Worm (Caenorhabditis elegans): ENCODE results near the gene K12H6.7.

DNA sequence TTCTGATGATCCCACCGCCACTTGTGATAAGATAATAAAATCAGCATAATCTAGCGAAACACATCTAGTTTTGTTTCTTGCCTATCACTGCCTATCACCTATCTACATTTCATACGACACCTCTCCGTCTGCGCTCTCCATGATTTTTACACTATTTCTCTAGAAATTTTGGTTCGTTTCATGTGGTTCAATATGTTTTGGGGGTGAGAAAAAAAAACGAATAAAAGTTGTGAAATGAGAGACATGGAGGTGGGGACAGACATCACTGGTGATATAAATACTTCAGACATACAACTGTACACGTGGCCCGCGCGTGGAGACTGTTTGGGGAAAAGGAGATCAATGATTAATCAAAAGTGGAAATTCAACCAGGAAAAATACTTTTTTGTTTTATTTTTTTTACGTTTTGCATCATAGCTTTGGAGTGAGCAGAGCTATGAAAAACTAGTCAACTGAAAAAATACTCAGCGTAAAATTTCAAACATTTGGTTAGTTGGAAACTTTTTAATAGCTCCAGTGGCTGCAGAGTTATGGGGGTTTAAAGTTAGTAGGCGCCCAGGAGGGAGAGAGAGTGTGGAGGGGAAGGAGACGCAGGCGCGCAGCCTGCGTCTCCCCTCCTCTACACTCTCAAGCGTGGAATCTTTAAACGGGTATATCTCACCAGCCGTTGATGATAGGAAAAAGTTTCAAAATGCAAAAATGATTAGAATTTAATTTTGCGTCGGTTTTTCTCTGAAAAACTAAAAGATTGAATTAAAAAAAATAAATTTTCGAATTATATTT, 33.8 kb downstream of the K12H6.7 start:
- TF ChIP-seq zag-1 (tag; optimal IDR thresholded peaks at IDR 0.05) (no peak), unc-62 (GFP tag; optimal IDR thresholded peaks at IDR 0.05) (no peak), blmp-1 (tag; optimal IDR thresholded peaks at IDR 0.05; ENCODE audit: insufficient read depth) (no peak), ceh-82 (tag; optimal IDR thresholded peaks at IDR 0.05) (no peak), ZK546.5 (tag; optimal IDR thresholded peaks at IDR 0.05) (no peak), nhr-129 (tag; optimal IDR thresholded peaks at IDR 0.05) (no peak), ztf-11 (tag; optimal IDR thresholded peaks at IDR 0.05) (no peak), lin-13 (GFP tag; optimal IDR thresholded peaks at IDR 0.05) (peak; percentile 2), ama-1 (optimal IDR thresholded peaks at IDR 0.05) (no peak), nhr-25 (tag; optimal IDR thresholded peaks at IDR 0.05) (no peak), nhr-23 (tag; optimal IDR thresholded peaks at IDR 0.05) (no peak)

Measured in whole organism, L2 larva.